Fruit fly (Drosophila melanogaster) whole organism, embryonic: ENCODE measurements around the gene fred.

Experiments used
- Atf3 ChIP-seq: fragments of 200-800 bp; sonication (Bioruptor generic); optimal IDR thresholded peaks from 3 replicates; lab custom pipeline; 2016; ENCODE audit warnings: missing biosample characterization, missing genetic modification characterization
- CG10321 ChIP-seq: fragments of 200-800 bp; sonication (Bioruptor generic); IDR thresholded peaks from 2 replicates; pipeline ENCODE4 v1.3.6; 2022; ENCODE audit warnings: missing biosample characterization, missing genetic modification characterization
- CG10431 ChIP-seq: fragments of 200-800 bp; sonication (Bioruptor generic); optimal IDR thresholded peaks from 3 replicates; lab custom pipeline; 2018; ENCODE audit warnings: missing biosample characterization, mild to moderate bottlenecking, missing genetic modification characterization
- CG10543 ChIP-seq: fragments of 200-800 bp; sonication (Bioruptor generic); optimal IDR thresholded peaks from 3 replicates; lab custom pipeline; 2017; ENCODE audit warnings: missing biosample characterization, mild to moderate bottlenecking, missing genetic modification characterization, moderate library complexity
- CG11398 ChIP-seq: fragments of 200-800 bp; sonication (Bioruptor generic); optimal IDR thresholded peaks from 2 replicates; lab custom pipeline; 2016; ENCODE audit warnings: missing biosample characterization, missing genetic modification characterization
- CG12155 ChIP-seq: fragments of 200-800 bp; sonication (Bioruptor generic); optimal IDR thresholded peaks from 3 replicates; lab custom pipeline; 2016; ENCODE audit warnings: missing biosample characterization, missing genetic modification characterization
- CG12769 ChIP-seq: fragments of 200-800 bp; sonication (Bioruptor generic); optimal IDR thresholded peaks from 2 replicates; lab custom pipeline; 2019; ENCODE audit warnings: missing biosample characterization, mild to moderate bottlenecking, missing genetic modification characterization, moderate library complexity
- CG13894 ChIP-seq: fragments of 200-800 bp; sonication (Bioruptor generic); optimal IDR thresholded peaks from 3 replicates; lab custom pipeline; 2018; ENCODE audit warnings: missing biosample characterization, mild to moderate bottlenecking, missing genetic modification characterization, moderate library complexity
- CG14667 ChIP-seq: fragments of 200-800 bp; sonication (Bioruptor generic); IDR thresholded peaks from 2 replicates; pipeline ENCODE4 v1.3.6; 2022; ENCODE audit warnings: missing biosample characterization, missing genetic modification characterization
- CG15073 ChIP-seq: fragments of 200-800 bp; sonication (Bioruptor generic); optimal IDR thresholded peaks from 2 replicates; lab custom pipeline; 2016; ENCODE audit warnings: missing biosample characterization, missing genetic modification characterization
- CG15514 ChIP-seq: fragments of 200-800 bp; sonication (Bioruptor generic); optimal IDR thresholded peaks from 3 replicates; lab custom pipeline; 2017; ENCODE audit warnings: missing biosample characterization, missing genetic modification characterization, mild to moderate bottlenecking, moderate library complexity, missing genetic modification reagents
- CG15696 ChIP-seq: fragments of 200-800 bp; sonication (Bioruptor generic); optimal IDR thresholded peaks from 2 replicates; lab custom pipeline; 2019; ENCODE audit warnings: missing biosample characterization, mild to moderate bottlenecking, missing genetic modification characterization, moderate library complexity
- CG1602 ChIP-seq: fragments of 200-800 bp; sonication (Bioruptor generic); optimal IDR thresholded peaks from 3 replicates; lab custom pipeline; 2016; ENCODE audit warnings: missing biosample characterization, missing genetic modification characterization
- CG1792 ChIP-seq: fragments of 200-800 bp; sonication (Bioruptor generic); optimal IDR thresholded peaks from 2 replicates; lab custom pipeline; 2016; ENCODE audit warnings: missing biosample characterization, missing genetic modification characterization
- CG2202 ChIP-seq: fragments of 200-800 bp; sonication (Bioruptor generic); optimal IDR thresholded peaks from 2 replicates; lab custom pipeline; 2018; ENCODE audit warnings: missing biosample characterization, mild to moderate bottlenecking, missing genetic modification characterization
- CG2712 ChIP-seq: fragments of 200-800 bp; optimal IDR thresholded peaks from 3 replicates; lab custom pipeline; 2019; ENCODE audit warnings: missing biosample characterization, mild to moderate bottlenecking, missing genetic modification characterization, moderate library complexity
- CG3407 ChIP-seq: fragments of 200-800 bp; sonication (Bioruptor generic); optimal IDR thresholded peaks from 2 replicates; lab custom pipeline; 2018; ENCODE audit warnings: missing biosample characterization, mild to moderate bottlenecking, missing genetic modification characterization
- CG3838 ChIP-seq: fragments of 200-800 bp; sonication (Bioruptor generic); optimal IDR thresholded peaks from 3 replicates; lab custom pipeline; 2016; ENCODE audit warnings: missing biosample characterization, missing genetic modification characterization
- CG4854 ChIP-seq: fragments of 200-800 bp; sonication (Bioruptor generic); optimal IDR thresholded peaks from 2 replicates; lab custom pipeline; 2016; ENCODE audit warnings: missing biosample characterization, missing genetic modification characterization, inconsistent platforms
- CG5245 ChIP-seq: fragments of 200-800 bp; sonication (Bioruptor generic); optimal IDR thresholded peaks from 3 replicates; lab custom pipeline; 2016; ENCODE audit warnings: missing biosample characterization, missing genetic modification characterization
- CG6175 ChIP-seq: fragments of 200-800 bp; sonication (Bioruptor generic); IDR thresholded peaks from 3 replicates; pipeline ENCODE4 v1.3.6; 2022; ENCODE audit warnings: missing biosample characterization, missing genetic modification characterization
- CG7357 ChIP-seq: fragments of 200-800 bp; sonication (Bioruptor generic); IDR thresholded peaks from 3 replicates; pipeline ENCODE4 v1.3.6; 2022; ENCODE audit warnings: missing biosample characterization, missing genetic modification characterization
- CG8290 ChIP-seq, 3 experiments: fragments of 200-800 bp; sonication (Bioruptor generic); optimal IDR thresholded peaks; 2 replicates each; lab custom pipeline; 2016 to 2019; ENCODE audit warnings: missing biosample characterization in 3 of 3, missing genetic modification characterization in 3 of 3, mild to moderate bottlenecking in 2 of 3, moderate library complexity in 1 of 3
- CG9727 ChIP-seq: fragments of 200-800 bp; sonication (Bioruptor generic); optimal IDR thresholded peaks from 3 replicates; lab custom pipeline; 2017; ENCODE audit warnings: missing biosample characterization, mild to moderate bottlenecking, missing genetic modification characterization
- Deaf1 ChIP-seq: fragments of 200-800 bp; optimal IDR thresholded peaks from 3 replicates; lab custom pipeline; 2019; ENCODE audit warnings: missing biosample characterization, mild to moderate bottlenecking, missing genetic modification characterization, moderate library complexity
- Mad ChIP-seq: fragments of 200-800 bp; sonication (Bioruptor generic); optimal IDR thresholded peaks from 2 replicates; lab custom pipeline; 2016; ENCODE audit warnings: missing biosample characterization, missing genetic modification characterization
- Med ChIP-seq: fragments of 200-800 bp; sonication (Bioruptor generic); peaks from one replicate; lab custom pipeline; 2016; ENCODE audit warnings: missing biosample characterization, missing genetic modification characterization, mild to moderate bottlenecking, inconsistent platforms, moderate library complexity
- NFAT ChIP-seq: fragments of 200-800 bp; sonication (Bioruptor generic); IDR thresholded peaks from 2 replicates; pipeline ENCODE4 v1.3.6; 2022; ENCODE audit warnings: missing biosample characterization, missing genetic modification characterization
- NfI ChIP-seq: fragments of 200-800 bp; sonication (Bioruptor generic); optimal IDR thresholded peaks from 3 replicates; lab custom pipeline; 2018; ENCODE audit warnings: missing biosample characterization, mild to moderate bottlenecking, missing genetic modification characterization, moderate library complexity
- Rfx ChIP-seq: fragments of 200-800 bp; sonication (Bioruptor generic); IDR thresholded peaks from 2 replicates; pipeline ENCODE4 v1.3.6; 2022; ENCODE audit warnings: missing biosample characterization, missing genetic modification characterization
- Sox100B ChIP-seq: fragments of 200-800 bp; sonication (Bioruptor generic); optimal IDR thresholded peaks from 3 replicates; lab custom pipeline; 2018; ENCODE audit warnings: missing biosample characterization, mild to moderate bottlenecking, missing genetic modification characterization
- Vsx1 ChIP-seq: fragments of 200-800 bp; sonication (Bioruptor generic); optimal IDR thresholded peaks from 2 replicates; lab custom pipeline; 2017; ENCODE audit warnings: missing biosample characterization, mild to moderate bottlenecking, missing genetic modification characterization, missing genetic modification reagents
- YL-1 ChIP-seq: fragments of 200-800 bp; sonication (Bioruptor generic); optimal IDR thresholded peaks from 3 replicates; lab custom pipeline; 2017; ENCODE audit warnings: missing biosample characterization, mild to moderate bottlenecking, missing genetic modification characterization
- ab ChIP-seq: fragments of 200-800 bp; sonication (Bioruptor generic); optimal IDR thresholded peaks from 2 replicates; lab custom pipeline; 2016; ENCODE audit warnings: missing biosample characterization, missing genetic modification characterization
- abd-A ChIP-seq: fragments of 200-800 bp; sonication (Bioruptor generic); optimal IDR thresholded peaks from 3 replicates; lab custom pipeline; 2019; ENCODE audit warnings: missing biosample characterization, mild to moderate bottlenecking, missing genetic modification characterization, moderate library complexity
- chif ChIP-seq, 2 experiments: fragments of 200-800 bp; sonication (Bioruptor generic); optimal IDR thresholded peaks; 3 replicates each; lab custom pipeline; 2016; ENCODE audit warnings: missing biosample characterization in 2 of 2, missing genetic modification characterization in 2 of 2
- crp ChIP-seq, 2 experiments: fragments of 200-800 bp; sonication (Bioruptor generic); optimal IDR thresholded peaks; 2 replicates in 1 of 2; 3 replicates in 1 of 2; lab custom pipeline; 2017; ENCODE audit warnings: missing biosample characterization in 2 of 2, missing genetic modification characterization in 2 of 2, mild to moderate bottlenecking in 1 of 2, moderate library complexity in 1 of 2
- emc ChIP-seq: fragments of 200-800 bp; sonication (Bioruptor generic); optimal IDR thresholded peaks from 2 replicates; lab custom pipeline; 2016; ENCODE audit warnings: missing biosample characterization, missing genetic modification characterization
- eve ChIP-seq, 2 experiments: fragments of >200 bp; optimal IDR thresholded peaks; 2 replicates each; lab custom pipeline; 2017; ENCODE audit warnings: missing biosample characterization in 2 of 2, missing genetic modification characterization in 2 of 2
- her ChIP-seq: fragments of 200-800 bp; sonication (Bioruptor generic); optimal IDR thresholded peaks from 2 replicates; lab custom pipeline; 2016; ENCODE audit warnings: missing biosample characterization, missing genetic modification characterization
- lmd ChIP-seq: fragments of 200-800 bp; sonication (Bioruptor generic); IDR thresholded peaks from 2 replicates; pipeline ENCODE4 v1.3.6; 2022; ENCODE audit warnings: missing biosample characterization, missing genetic modification characterization
- oc ChIP-seq: fragments of 200-800 bp; sonication (Bioruptor generic); optimal IDR thresholded peaks from 2 replicates; lab custom pipeline; 2018; ENCODE audit warnings: missing biosample characterization, mild to moderate bottlenecking, missing genetic modification characterization, moderate library complexity
- tna ChIP-seq: fragments of 200-800 bp; sonication (Bioruptor generic); IDR thresholded peaks from 2 replicates; pipeline ENCODE4 v1.3.6; 2022; ENCODE audit warnings: missing biosample characterization, missing genetic modification characterization; ENCODE audit not compliant: partially characterized antibody
- twi ChIP-seq: fragments of 200-800 bp; optimal IDR thresholded peaks from 2 replicates; lab custom pipeline; 2019; ENCODE audit warnings: missing biosample characterization, mild to moderate bottlenecking, missing genetic modification characterization, moderate library complexity
- vfl ChIP-seq: fragments of 200-800 bp; sonication (Bioruptor generic); optimal IDR thresholded peaks from 2 replicates; lab custom pipeline; 2016; ENCODE audit warnings: missing biosample characterization, missing genetic modification characterization
- vnd ChIP-seq: fragments of 200-800 bp; sonication (Bioruptor generic); IDR thresholded peaks from 3 replicates; pipeline ENCODE4 v1.3.6; 2022; ENCODE audit warnings: missing biosample characterization, missing genetic modification characterization; ENCODE audit not compliant: partially characterized antibody
- yki ChIP-seq: fragments of >200 bp; optimal IDR thresholded peaks from 3 replicates; lab custom pipeline; 2018
- zen ChIP-seq: fragments of 200-800 bp; sonication (Bioruptor generic); optimal IDR thresholded peaks from 3 replicates; lab custom pipeline; 2018; ENCODE audit warnings: missing biosample characterization, mild to moderate bottlenecking, missing genetic modification characterization, moderate library complexity
- zfh1 ChIP-seq: fragments of 200-800 bp; sonication (Bioruptor generic); IDR thresholded peaks from 3 replicates; pipeline ENCODE4 v1.3.6; 2022; ENCODE audit warnings: missing biosample characterization, missing genetic modification characterization

Gene fred

dm6 chr2L:4031203-4032096 is 39.9 kb upstream of the fred start, which contains the start of gene ed (continued):
- TF ChIP-seq CG10543 (GFP tag; lab: Kevin White, UChicago) (peak; percentile 5), NfI (GFP tag; lab: Kevin White, UChicago) (peak; percentile 1), CG10431 (GFP tag; lab: Kevin White, UChicago) (peak; percentile 20), CG9727 (GFP tag; lab: Kevin White, UChicago) (peak; percentile 26), emc (GFP tag; lab: Kevin White, UChicago) (no peak), CG10321 (GFP tag; lab: Robert Waterston, UW) (peak; percentile 76), Atf3 (GFP tag; lab: Kevin White, UChicago) (no peak), oc (tag; lab: Kevin White, UChicago) (peak; percentile 45), CG15073 (GFP tag; lab: Kevin White, UChicago) (no peak), yki (lab: Kevin White, UChicago) (no peak), CG15514 (peak; percentile 16), CG11398 (no peak), Med (GFP tag; lab: Kevin White, UChicago) (peak; percentile 34), CG5245 (GFP tag; lab: Kevin White, UChicago) (no peak), CG15696 (peak; percentile 33), CG2712 (tag; lab: Kevin White, UChicago) (no peak), abd-A (no peak), CG7357 (no peak), CG3838 (no peak), twi (tag; lab: Kevin White, UChicago) (peak; percentile 12), CG12155 (GFP tag; lab: Kevin White, UChicago) (no peak), Rfx (0 out of 2 replicates have a peak, but pooled peaks have one; percentile 7), tna (GFP tag; lab: Robert Waterston, UW) (no peak), ab (GFP tag; lab: Kevin White, UChicago) (no peak), CG8290 (GFP tag; optimal IDR thresholded peaks at IDR 0.05; lab: Kevin White, UChicago) (no peak), CG8290 (tag; optimal IDR thresholded peaks at IDR 0.05; lab: Kevin White, UChicago) (peak in 1 of 2 experiments; percentile 38), vfl (GFP tag; lab: Kevin White, UChicago) (peak; percentile 10), CG12769 (peak; percentile 15), chif (GFP tag; optimal IDR thresholded peaks at IDR 0.05; lab: Kevin White, UChicago) (peak in 1 of 2 experiments; percentile 6), zfh1 (GFP tag; lab: Robert Waterston, UW) (peak; percentile 5; the same call in 1 of the 3 replicates), CG6175 (no peak), vnd (GFP tag; lab: Robert Waterston, UW) (no peak), CG1792 (GFP tag; lab: Kevin White, UChicago) (no peak), lmd (GFP tag; lab: Robert Waterston, UW) (no peak), Mad (GFP tag; lab: Kevin White, UChicago) (peak; percentile 18), CG4854 (GFP tag; lab: Kevin White, UChicago) (no peak), eve (GFP tag; optimal IDR thresholded peaks at IDR 0.05; lab: Kevin White, UChicago) (peak in 1 of 2 experiments; percentile 14), crp (GFP tag; optimal IDR thresholded peaks at IDR 0.05; lab: Kevin White, UChicago) (no peak), YL-1 (GFP tag; lab: Kevin White, UChicago) (peak; percentile 33), zen (tag; lab: Kevin White, UChicago) (peak; percentile 67), CG1602 (no peak), CG3407 (GFP tag; lab: Kevin White, UChicago) (no peak), NFAT (GFP tag; lab: Robert Waterston, UW) (no peak), Vsx1 (no peak), Deaf1 (tag; lab: Kevin White, UChicago) (peak; percentile 42), CG13894 (tag; lab: Kevin White, UChicago) (no peak), CG2202 (tag; lab: Kevin White, UChicago) (peak; percentile 0), her (GFP tag; lab: Kevin White, UChicago) (peak; percentile 69), CG14667 (GFP tag; lab: Robert Waterston, UW) (no peak), Sox100B (peak; percentile 4)
